Worm (Caenorhabditis elegans) whole organism, midembryonic: Measurements from ENCODE around the gene F19C6.2.
A peak's percentile ranks its signal among the peaks of the same experiment; 100 is the strongest.

Experiments
- T22C8.4 ChIP-seq: fragments of 200-800 bp; sonication (Bioruptor generic); IDR thresholded peaks from 2 replicates; pipeline ENCODE4 v1.3.6; 2022; ENCODE audit warnings: missing genetic modification characterization, missing compliant biosample characterization
- cog-1 ChIP-seq: sonication (generic microtip); optimal IDR thresholded peaks from 2 replicates; lab custom pipeline; 2016; ENCODE audit warnings: missing genetic modification characterization, missing compliant biosample characterization
- flt-1 ChIP-seq: fragments of 200-800 bp; sonication (Bioruptor generic); IDR thresholded peaks from 2 replicates; pipeline ENCODE4 v1.3.6; 2022; ENCODE audit warnings: missing genetic modification characterization, missing compliant biosample characterization
- klf-2 ChIP-seq: fragments of 200-800 bp; sonication (Bioruptor generic); conservative IDR thresholded peaks from 2 replicates; pipeline ENCODE4 v1.3.6; 2022; ENCODE audit warnings: missing genetic modification reagents, missing genetic modification characterization, missing compliant biosample characterization
- med-1 ChIP-seq: sonication (generic microtip); optimal IDR thresholded peaks from 2 replicates; lab custom pipeline; 2017; ENCODE audit warnings: missing genetic modification characterization, mild to moderate bottlenecking, missing compliant biosample characterization, antibody characterized with exemption, missing genetic modification reagents; ENCODE audit not compliant: insufficient read depth
- ref-1 ChIP-seq: fragments of 200-800 bp; sonication (Bioruptor generic); conservative IDR thresholded peaks from 2 replicates; pipeline ENCODE4 v1.3.6; 2022; ENCODE audit warnings: missing genetic modification reagents, missing genetic modification characterization, missing compliant biosample characterization
- tab-1 ChIP-seq: fragments of 200-800 bp; sonication (Bioruptor generic); IDR thresholded peaks from 2 replicates; pipeline ENCODE4 v1.3.6; 2022; ENCODE audit warnings: missing genetic modification characterization, missing compliant biosample characterization
- ztf-23 ChIP-seq: fragments of 200-800 bp; sonication (Bioruptor generic); IDR thresholded peaks from 2 replicates; pipeline ENCODE4 v1.3.6; 2022; ENCODE audit warnings: missing genetic modification reagents, missing genetic modification characterization, missing compliant biosample characterization
- ztf-29 ChIP-seq: fragments of 200-800 bp; sonication (Bioruptor generic); IDR thresholded peaks from 2 replicates; pipeline ENCODE4 v1.3.6; 2022; ENCODE audit warnings: missing genetic modification reagents, missing genetic modification characterization, missing compliant biosample characterization

The F19C6.2 gene

ce11 chrX:9984889-9985404 is 15.8 kb upstream of the F19C6.2 start, which contains the start of gene F19C6.5:
F19C6.5 (minus strand) TSS chrX:9984939.
- TF ChIP-seq ztf-23 (GFP tag; lab: Robert Waterston, UW) (no peak), T22C8.4 (GFP tag; lab: Robert Waterston, UW) (no peak), ztf-29 (GFP tag; lab: Robert Waterston, UW) (no peak), flt-1 (GFP tag; lab: Robert Waterston, UW) (no peak), ref-1 (GFP tag; lab: Robert Waterston, UW) (no peak)

ce11 chrX:9987166-9987565 is 13.6 kb upstream of the F19C6.2 start:
- TF ChIP-seq ref-1 (GFP tag; lab: Robert Waterston, UW) (no peak), T22C8.4 (GFP tag; lab: Robert Waterston, UW) (no peak), med-1 (GFP tag; lab: Kevin White, UChicago) (no peak), cog-1 (tag; lab: Kevin White, UChicago) (no peak)

- TF ChIP-seq T22C8.4 (GFP tag; lab: Robert Waterston, UW) (no peak), med-1 (GFP tag; lab: Kevin White, UChicago) (no peak), ztf-23 (GFP tag; lab: Robert Waterston, UW) (no peak), ref-1 (GFP tag; lab: Robert Waterston, UW) (no peak), flt-1 (GFP tag; lab: Robert Waterston, UW) (no peak), tab-1 (GFP tag; lab: Robert Waterston, UW) (no peak), ztf-29 (GFP tag; lab: Robert Waterston, UW) (peak; percentile 9; the same call in 1 of the 2 replicates)
Measured at ce11 chrX:9988884-9989283, 11.9 kb upstream of the F19C6.2 start.

ce11 chrX:9993100-9993499 is 7.6 kb upstream of the F19C6.2 start:
- TF ChIP-seq klf-2 (GFP tag; lab: Robert Waterston, UW), result no peak
- TF ChIP-seq flt-1 (GFP tag; lab: Robert Waterston, UW), result no peak
- TF ChIP-seq ztf-23 (GFP tag; lab: Robert Waterston, UW), result no peak
- no peak for TF ChIP-seq med-1 (GFP tag; lab: Kevin White, UChicago)
- no peak for TF ChIP-seq cog-1 (tag; lab: Kevin White, UChicago)
- no peak for TF ChIP-seq ztf-29 (GFP tag; lab: Robert Waterston, UW)
- TF ChIP-seq ref-1 (GFP tag; lab: Robert Waterston, UW), result no peak
- no peak for TF ChIP-seq tab-1 (GFP tag; lab: Robert Waterston, UW)
- TF ChIP-seq T22C8.4 (GFP tag; lab: Robert Waterston, UW), result no peak

ce11 chrX:9997344-9997743 is 3.4 kb upstream of the F19C6.2 start:
- TF ChIP-seq klf-2 (GFP tag; lab: Robert Waterston, UW), result no peak
- no peak for TF ChIP-seq med-1 (GFP tag; lab: Kevin White, UChicago)
- TF ChIP-seq cog-1 (tag; lab: Kevin White, UChicago), result no peak
- no peak for TF ChIP-seq flt-1 (GFP tag; lab: Robert Waterston, UW)
- TF ChIP-seq ztf-23 (GFP tag; lab: Robert Waterston, UW), result no peak
- no peak for TF ChIP-seq ztf-29 (GFP tag; lab: Robert Waterston, UW)
- no peak for TF ChIP-seq ref-1 (GFP tag; lab: Robert Waterston, UW)
- TF ChIP-seq tab-1 (GFP tag; lab: Robert Waterston, UW), result no peak
- no peak for TF ChIP-seq T22C8.4 (GFP tag; lab: Robert Waterston, UW)

- TF ChIP-seq cog-1 (tag; lab: Kevin White, UChicago) (no peak), flt-1 (GFP tag; lab: Robert Waterston, UW) (no peak), klf-2 (GFP tag; lab: Robert Waterston, UW) (no peak), T22C8.4 (GFP tag; lab: Robert Waterston, UW) (no peak), ztf-23 (GFP tag; lab: Robert Waterston, UW) (no peak), ref-1 (GFP tag; lab: Robert Waterston, UW) (no peak), ztf-29 (GFP tag; lab: Robert Waterston, UW) (no peak), med-1 (GFP tag; lab: Kevin White, UChicago) (no peak), tab-1 (GFP tag; lab: Robert Waterston, UW) (no peak)
Measured at ce11 chrX:9999192-9999591, 1.5 kb upstream of the F19C6.2 start, which contains the start of gene grk-1. grk-1 (minus strand) TSS chrX:9999208.

- TF ChIP-seq ztf-29 (GFP tag; lab: Robert Waterston, UW), result 0 out of 2 replicates have a peak, but pooled peaks have one; percentile 7
- peak; percentile 51; the same call in 1 of the 2 replicates for TF ChIP-seq ztf-23 (GFP tag; lab: Robert Waterston, UW)
- peak; percentile 92 for TF ChIP-seq cog-1 (tag; lab: Kevin White, UChicago)
- no peak for TF ChIP-seq med-1 (GFP tag; lab: Kevin White, UChicago)
- TF ChIP-seq klf-2 (GFP tag; lab: Robert Waterston, UW), result no peak
- no peak for TF ChIP-seq ref-1 (GFP tag; lab: Robert Waterston, UW)
- peak; percentile 74; the same call in 1 of the 2 replicates for TF ChIP-seq flt-1 (GFP tag; lab: Robert Waterston, UW)
- no peak for TF ChIP-seq tab-1 (GFP tag; lab: Robert Waterston, UW)
- TF ChIP-seq T22C8.4 (GFP tag; lab: Robert Waterston, UW), result peak; percentile 70
Measured at ce11 chrX:9999599-10000201, 1.0 kb upstream of the F19C6.2 start.

- TF ChIP-seq ztf-29 (GFP tag; lab: Robert Waterston, UW) (no peak), cog-1 (tag; lab: Kevin White, UChicago) (no peak)
Measured at ce11 chrX:10008664-10009063, 7.9 kb downstream of the F19C6.2 start, which contains the start of gene F19C6.3. F19C6.3 (minus strand) TSS chrX:10008764.

ce11 chrX:10009985-10010384 is 9.2 kb downstream of the F19C6.2 start:
- TF ChIP-seq med-1 (GFP tag; lab: Kevin White, UChicago), result no peak
- TF ChIP-seq ref-1 (GFP tag; lab: Robert Waterston, UW), result no peak
- no peak for TF ChIP-seq tab-1 (GFP tag; lab: Robert Waterston, UW)
- no peak for TF ChIP-seq ztf-29 (GFP tag; lab: Robert Waterston, UW)
- TF ChIP-seq flt-1 (GFP tag; lab: Robert Waterston, UW), result no peak
- no peak for TF ChIP-seq cog-1 (tag; lab: Kevin White, UChicago)
- no peak for TF ChIP-seq klf-2 (GFP tag; lab: Robert Waterston, UW)
- TF ChIP-seq ztf-23 (GFP tag; lab: Robert Waterston, UW), result no peak
- TF ChIP-seq T22C8.4 (GFP tag; lab: Robert Waterston, UW), result no peak
